Worm (Caenorhabditis elegans) whole organism, L2 larva: Measurements from ENCODE around the gene npax-2.

Experiments
- C34F6.9 ChIP-seq: fragments of 150-350 bp; optimal IDR thresholded peaks from 2 replicates; lab custom pipeline; 2014; ENCODE audit warnings: missing biosample characterization, missing genetic modification characterization
- R02D3.7 ChIP-seq: fragments of 150-350 bp; optimal IDR thresholded peaks from 2 replicates; lab custom pipeline; 2014; ENCODE audit warnings: missing biosample characterization, missing genetic modification characterization
- Y55F3AM.14 ChIP-seq: fragments of 200-800 bp; sonication (Bioruptor generic); optimal IDR thresholded peaks from 2 replicates; lab custom pipeline; 2018; ENCODE audit warnings: mild to moderate bottlenecking, missing genetic modification characterization, missing compliant biosample characterization
- ZK546.5 ChIP-seq: sonication (generic microtip); optimal IDR thresholded peaks from 2 replicates; lab custom pipeline; 2017; ENCODE audit warnings: missing biosample characterization, missing genetic modification characterization
- aly-2 ChIP-seq: fragments of 150-350 bp; optimal IDR thresholded peaks from 2 replicates; lab custom pipeline; 2014; ENCODE audit warnings: missing biosample characterization, missing genetic modification characterization
- blmp-1 ChIP-seq: sonication (generic microtip); optimal IDR thresholded peaks from 2 replicates; lab custom pipeline; 2017; ENCODE audit warnings: missing genetic modification characterization, mild to moderate bottlenecking, missing compliant biosample characterization, antibody characterized with exemption, moderate library complexity; ENCODE audit not compliant: insufficient read depth
- ceh-16 ChIP-seq: fragments of 150-350 bp; optimal IDR thresholded peaks from 2 replicates; lab custom pipeline; 2014; ENCODE audit warnings: missing biosample characterization, missing genetic modification characterization
- crh-2 ChIP-seq: sonication (generic microtip); optimal IDR thresholded peaks from 2 replicates; lab custom pipeline; 2017; ENCODE audit warnings: missing biosample characterization, missing genetic modification characterization
- dmd-4 ChIP-seq: sonication (generic microtip); optimal IDR thresholded peaks from 2 replicates; lab custom pipeline; 2017; ENCODE audit warnings: missing biosample characterization, missing genetic modification characterization
- fos-1 ChIP-seq: fragments of 150-350 bp; optimal IDR thresholded peaks from 2 replicates; lab custom pipeline; 2014; ENCODE audit warnings: missing biosample characterization, missing genetic modification characterization
- gmeb-1 ChIP-seq: fragments of 150-350 bp; optimal IDR thresholded peaks from 2 replicates; lab custom pipeline; 2014; ENCODE audit warnings: missing biosample characterization, missing genetic modification characterization
- lin-39 ChIP-seq: fragments of 150-350 bp; optimal IDR thresholded peaks from 2 replicates; lab custom pipeline; 2014; ENCODE audit warnings: missing biosample characterization, missing genetic modification reagents, missing genetic modification characterization
- lsy-2 ChIP-seq, 2 experiments: fragments of 150-350 bp in 1 of 2; sonication (generic microtip) in 1 of 2; optimal IDR thresholded peaks; 2 replicates each; lab custom pipeline; 2014 to 2017; ENCODE audit warnings: missing biosample characterization in 2 of 2, missing genetic modification characterization in 2 of 2
- mab-5 ChIP-seq: fragments of 150-350 bp; optimal IDR thresholded peaks from 2 replicates; lab custom pipeline; 2014; ENCODE audit warnings: missing biosample characterization, missing genetic modification characterization
- mbf-1 ChIP-seq: sonication (generic microtip); optimal IDR thresholded peaks from 2 replicates; lab custom pipeline; 2017; ENCODE audit warnings: missing biosample characterization, missing genetic modification characterization
- mdl-1 ChIP-seq, 2 experiments: fragments of 150-350 bp in 1 of 2; sonication (generic microtip) in 1 of 2; optimal IDR thresholded peaks; 2 replicates each; lab custom pipeline; 2017; ENCODE audit warnings: missing biosample characterization in 2 of 2, missing genetic modification characterization in 2 of 2
- nhr-11 ChIP-seq: fragments of 150-350 bp; optimal IDR thresholded peaks from 2 replicates; lab custom pipeline; 2014; ENCODE audit warnings: missing biosample characterization, missing genetic modification characterization
- nhr-21 ChIP-seq: fragments of 150-350 bp; optimal IDR thresholded peaks from 2 replicates; lab custom pipeline; 2014; ENCODE audit warnings: missing biosample characterization, missing genetic modification characterization
- nhr-23 ChIP-seq: fragments of 150-350 bp; optimal IDR thresholded peaks from 2 replicates; lab custom pipeline; 2014; ENCODE audit warnings: missing biosample characterization, missing genetic modification reagents, missing genetic modification characterization
- nhr-237 ChIP-seq: fragments of 150-350 bp; optimal IDR thresholded peaks from 2 replicates; lab custom pipeline; 2014; ENCODE audit warnings: missing biosample characterization, missing genetic modification characterization
- nhr-25 ChIP-seq: fragments of 150-350 bp; sonication (generic microtip); optimal IDR thresholded peaks from 3 replicates; lab custom pipeline; 2014; ENCODE audit warnings: missing biosample characterization, missing genetic modification characterization
- nhr-6 ChIP-seq: fragments of 150-350 bp; optimal IDR thresholded peaks from 2 replicates; lab custom pipeline; 2014; ENCODE audit warnings: missing biosample characterization, missing genetic modification characterization
- peb-1 ChIP-seq: fragments of 150-350 bp; optimal IDR thresholded peaks from 2 replicates; lab custom pipeline; 2014; ENCODE audit warnings: missing biosample characterization, missing genetic modification characterization
- skn-1 ChIP-seq: sonication (generic microtip); optimal IDR thresholded peaks from 2 replicates; lab custom pipeline; 2017; ENCODE audit warnings: missing biosample characterization, missing genetic modification characterization
- sma-9 ChIP-seq, 2 experiments: fragments of 150-350 bp in 1 of 2; sonication (generic microtip) in 1 of 2; optimal IDR thresholded peaks; 2 replicates each; lab custom pipeline; 2014 to 2016; ENCODE audit warnings: missing genetic modification characterization in 2 of 2, mild to moderate bottlenecking in 1 of 2, missing biosample characterization in 1 of 2, missing compliant biosample characterization in 1 of 2, missing genetic modification reagents in 1 of 2, moderate library complexity in 1 of 2
- unc-39 ChIP-seq: fragments of 150-350 bp; optimal IDR thresholded peaks from 2 replicates; lab custom pipeline; 2014; ENCODE audit warnings: missing biosample characterization, missing genetic modification characterization
- zag-1 ChIP-seq: fragments of 150-350 bp; optimal IDR thresholded peaks from 2 replicates; lab custom pipeline; 2014; ENCODE audit warnings: missing biosample characterization, missing genetic modification characterization
- ztf-1 ChIP-seq: fragments of 200-800 bp; sonication (Bioruptor generic); conservative IDR thresholded peaks from 2 replicates; pipeline ENCODE4 v1.3.6; 2022; ENCODE audit warnings: missing genetic modification characterization, missing compliant biosample characterization
- ztf-11 ChIP-seq: sonication (generic microtip); optimal IDR thresholded peaks from 2 replicates; lab custom pipeline; 2017; ENCODE audit warnings: missing biosample characterization, missing genetic modification characterization
- ztf-4 ChIP-seq: fragments of 150-350 bp; optimal IDR thresholded peaks from 2 replicates; lab custom pipeline; 2014; ENCODE audit warnings: missing biosample characterization, missing genetic modification characterization

Gene npax-2

DNA sequence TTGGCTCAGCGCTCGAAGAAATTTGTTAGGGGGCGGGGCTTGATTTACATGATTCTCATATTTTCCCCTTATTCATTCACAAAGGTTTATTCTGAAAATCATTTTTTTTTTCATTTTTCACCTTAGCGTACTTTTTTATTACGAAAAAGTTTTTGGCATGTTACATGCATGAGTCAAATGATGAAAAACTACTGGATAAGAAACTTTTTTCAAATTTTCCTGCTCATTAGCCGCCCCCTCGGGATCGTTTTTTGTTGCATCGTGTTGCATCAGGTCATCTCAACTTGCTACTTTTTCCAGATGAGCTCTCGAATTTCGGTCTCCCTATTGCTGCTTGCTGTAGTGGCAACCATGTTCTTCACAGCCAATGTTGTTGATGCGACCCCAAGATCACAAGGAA lies 13.2 kb upstream of the npax-2 start, which contains the start of gene pdf-2:
TSS of gene pdf-2 (plus strand) at position 301 of the 400 bp plus-strand sequence.
- TF ChIP-seq C34F6.9 (no peak), Y55F3AM.14 (GFP tag; lab: Kevin White, UChicago) (no peak), mab-5 (tag; lab: Kevin White, UChicago) (no peak), sma-9 (GFP tag; optimal IDR thresholded peaks at IDR 0.05; lab: Kevin White, UChicago) (no peak), sma-9 (tag; optimal IDR thresholded peaks at IDR 0.05; lab: Kevin White, UChicago) (no peak), nhr-11 (tag; lab: Kevin White, UChicago) (no peak)

ce11 chrX:2157855-2158254 lies 7.9 kb upstream of the npax-2 start:
- TF ChIP-seq fos-1 (peak; percentile 55), mbf-1 (no peak), gmeb-1 (tag; lab: Kevin White, UChicago) (no peak), dmd-4 (no peak), sma-9 (GFP tag; optimal IDR thresholded peaks at IDR 0.05; lab: Kevin White, UChicago) (peak; percentile 4), sma-9 (tag; optimal IDR thresholded peaks at IDR 0.05; lab: Kevin White, UChicago) (no peak)

- TF ChIP-seq peb-1 (no peak), blmp-1 (tag; lab: Kevin White, UChicago) (peak; percentile 8)
These were observed 3.9 kb upstream of the npax-2 start for ce11 chrX:2153780-2154179.

DNA sequence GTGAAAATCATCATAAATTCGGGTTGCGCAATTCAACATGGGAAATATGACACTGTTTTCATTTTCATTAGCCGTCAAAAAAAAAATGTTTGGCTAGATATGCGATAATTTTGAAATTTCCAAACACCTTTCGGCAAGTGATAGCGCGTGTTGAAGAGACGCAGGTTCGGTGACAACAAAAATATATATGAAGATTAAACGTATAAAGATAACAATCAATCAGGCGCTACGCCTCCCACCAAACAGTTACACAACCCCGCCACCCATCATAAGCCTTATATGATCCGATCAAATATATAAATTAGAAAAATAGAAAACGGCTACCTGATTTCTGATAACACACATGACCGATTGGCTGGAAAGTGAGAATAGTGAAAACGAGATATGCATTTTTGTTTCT lies 2.2 kb upstream of the npax-2 start:
- no peak for TF ChIP-seq ztf-4 (tag; lab: Kevin White, UChicago)
- no peak for TF ChIP-seq crh-2
- peak; percentile 6 for TF ChIP-seq nhr-25 (tag; lab: Kevin White, UChicago)

ce11 chrX:2145629-2146028 lies 4.3 kb downstream of the npax-2 start, which contains the start of gene dpy-3:
TSS of gene dpy-3 (minus strand) at chrX:2145647.
- TF ChIP-seq nhr-6 (tag; lab: Kevin White, UChicago): no peak
- TF ChIP-seq lin-39 (tag; lab: Kevin White, UChicago): no peak
- no peak for TF ChIP-seq ztf-4 (tag; lab: Kevin White, UChicago)
- TF ChIP-seq mab-5 (tag; lab: Kevin White, UChicago): no peak
- peak; percentile 9 for TF ChIP-seq nhr-21
- no peak for TF ChIP-seq nhr-237
- TF ChIP-seq nhr-11 (tag; lab: Kevin White, UChicago): no peak
- TF ChIP-seq zag-1 (tag; lab: Kevin White, UChicago): no peak
- TF ChIP-seq blmp-1 (tag; lab: Kevin White, UChicago): peak; percentile 64
- TF ChIP-seq ZK546.5: no peak
- TF ChIP-seq R02D3.7 (tag; lab: Kevin White, UChicago): no peak
- TF ChIP-seq nhr-25 (tag; lab: Kevin White, UChicago): peak; percentile 16
- TF ChIP-seq sma-9 (GFP tag; optimal IDR thresholded peaks at IDR 0.05; lab: Kevin White, UChicago): peak; percentile 23
- TF ChIP-seq sma-9 (tag; optimal IDR thresholded peaks at IDR 0.05; lab: Kevin White, UChicago): no peak
- TF ChIP-seq ztf-11: no peak
- no peak for TF ChIP-seq skn-1 (tag; lab: Kevin White, UChicago)
- no peak for TF ChIP-seq unc-39 (tag; lab: Kevin White, UChicago)
- peak; percentile 60 for TF ChIP-seq ceh-16
- TF ChIP-seq mdl-1 (tag; optimal IDR thresholded peaks at IDR 0.05; lab: Kevin White, UChicago): no peak
- no peak for TF ChIP-seq ztf-1 (GFP tag; lab: Robert Waterston, UW)
- TF ChIP-seq aly-2 (tag; lab: Kevin White, UChicago): no peak

DNA sequence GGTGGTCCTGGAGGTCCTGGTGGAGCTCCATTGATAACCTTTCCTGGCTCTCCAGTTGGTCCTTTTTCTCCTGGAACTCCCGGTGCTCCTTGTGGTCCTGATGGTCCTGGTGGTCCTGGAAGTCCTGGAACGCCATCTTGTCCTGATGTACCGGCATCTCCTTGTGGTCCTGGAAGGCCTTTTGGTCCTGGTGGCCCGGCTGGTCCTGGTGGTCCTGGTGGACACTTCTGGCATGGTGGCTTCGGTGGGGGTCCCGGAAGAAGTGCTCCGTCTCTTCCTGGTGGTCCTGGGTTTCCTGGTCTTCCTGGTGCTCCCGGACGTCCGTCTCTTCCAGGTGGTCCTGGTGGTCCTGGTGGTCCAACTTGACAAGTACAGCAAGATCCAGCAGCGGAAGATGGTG lies 5.0 kb downstream of the npax-2 start:
- TF ChIP-seq mdl-1 (tag; optimal IDR thresholded peaks at IDR 0.05; lab: Kevin White, UChicago): no peak

- TF ChIP-seq mab-5 (tag; lab: Kevin White, UChicago) (no peak), C34F6.9 (peak; percentile 1), lsy-2 (tag; optimal IDR thresholded peaks at IDR 0.05; lab: Kevin White, UChicago) (peak in 1 of 2 experiments; percentile 32), nhr-23 (no peak), nhr-21 (peak; percentile 63), gmeb-1 (tag; lab: Kevin White, UChicago) (no peak)
These were observed 5.7 kb downstream of the npax-2 start for ce11 chrX:2144236-2144635.
